Worm (Caenorhabditis elegans) whole organism, L4 larva: ENCODE measurements around the gene nyn-3.

Experiments used
- ZK546.5 ChIP-seq, 2 experiments: sonication (generic microtip); optimal IDR thresholded peaks; 2 replicates each; lab custom pipeline; 2017; ENCODE audit warnings: missing biosample characterization in 2 of 2, missing genetic modification characterization in 2 of 2
- aha-1 ChIP-seq: fragments of 150-350 bp; peaks from one replicate; lab custom pipeline; 2014; ENCODE audit warnings: missing biosample characterization, missing genetic modification characterization
- aly-2 ChIP-seq: sonication (generic microtip); optimal IDR thresholded peaks from 2 replicates; lab custom pipeline; 2018; ENCODE audit warnings: missing biosample characterization, missing genetic modification characterization
- egl-27 ChIP-seq: sonication (generic microtip); optimal IDR thresholded peaks from 3 replicates; lab custom pipeline; 2017; ENCODE audit warnings: missing biosample characterization, missing genetic modification reagents, missing genetic modification characterization
- hlh-11 ChIP-seq: fragments of 200-800 bp; sonication (Bioruptor generic); optimal IDR thresholded peaks from 2 replicates; lab custom pipeline; 2018; ENCODE audit warnings: mild to moderate bottlenecking, missing genetic modification characterization, missing compliant biosample characterization
- lin-13 ChIP-seq: fragments of 150-350 bp; optimal IDR thresholded peaks from 2 replicates; lab custom pipeline; 2014; ENCODE audit warnings: missing biosample characterization, missing genetic modification reagents, missing genetic modification characterization
- mdl-1 ChIP-seq, 2 experiments: fragments of 150-350 bp in 1 of 2; sonication (generic microtip) in 1 of 2; optimal IDR thresholded peaks; 2 replicates each; lab custom pipeline; 2014 to 2017; ENCODE audit warnings: missing biosample characterization in 2 of 2, missing genetic modification characterization in 2 of 2
- mxl-2 ChIP-seq: fragments of 200-800 bp; sonication (Bioruptor generic); conservative IDR thresholded peaks from 2 replicates; pipeline ENCODE4 v1.3.6; 2022; ENCODE audit warnings: missing genetic modification reagents, missing genetic modification characterization, missing compliant biosample characterization

DNA sequence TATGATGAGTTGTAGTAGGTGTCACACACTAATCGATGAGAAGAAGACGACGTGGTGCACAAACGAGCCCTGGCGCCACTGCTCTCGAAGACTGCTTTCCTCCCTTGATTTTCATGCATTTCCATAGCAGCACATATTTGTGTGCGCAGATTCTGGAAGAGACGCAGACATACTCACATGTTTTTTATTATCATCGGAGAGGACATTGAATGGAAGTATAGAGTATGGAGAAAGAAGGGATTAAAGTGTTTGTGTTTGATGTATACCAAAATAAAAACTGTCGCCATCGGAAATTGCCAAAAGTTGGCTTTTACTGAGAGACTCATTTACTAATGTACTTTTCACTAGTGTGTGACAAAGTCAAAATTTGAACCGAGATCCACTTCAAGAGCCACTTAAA lies 1.8 kb upstream of the nyn-3 start, which contains the start of gene mps-1:
- TF ChIP-seq mdl-1 (tag; optimal IDR thresholded peaks at IDR 0.05; lab: Kevin White, UChicago) (no peak), lin-13 (GFP tag; lab: Kevin White, UChicago) (no peak), ZK546.5 (tag; optimal IDR thresholded peaks at IDR 0.05; lab: Kevin White, UChicago) (no peak), hlh-11 (tag; lab: Kevin White, UChicago) (no peak), aly-2 (tag; lab: Kevin White, UChicago) (no peak), mxl-2 (GFP tag; lab: Robert Waterston, UW) (no peak), aha-1 (no peak), egl-27 (tag; lab: Kevin White, UChicago) (no peak)
